Worm (Caenorhabditis elegans) whole organism, L4 larva: Measurements from ENCODE around the gene ckk-1.
A peak's percentile ranks its signal among the peaks of the same experiment; 100 is the strongest.

Source experiments
- F44E2.7 ChIP-seq: fragments of 200-800 bp; sonication (Bioruptor generic); IDR thresholded peaks from 2 replicates; pipeline ENCODE4 v2.1.2; 2022; ENCODE audit warnings: missing genetic modification characterization, missing compliant biosample characterization
- T20F7.1 ChIP-seq: fragments of 200-800 bp; sonication (Bioruptor generic); optimal IDR thresholded peaks from 2 replicates; lab custom pipeline; 2018; ENCODE audit warnings: mild to moderate bottlenecking, missing genetic modification characterization, missing compliant biosample characterization
- Y48G9A.11 ChIP-seq: fragments of 200-800 bp; sonication (Bioruptor generic); IDR thresholded peaks from 2 replicates; pipeline ENCODE4 v1.3.6; 2022; ENCODE audit warnings: missing genetic modification reagents, missing genetic modification characterization, missing compliant biosample characterization
- Y5F2A.4 ChIP-seq: fragments of 200-800 bp; sonication (Bioruptor generic); optimal IDR thresholded peaks from 2 replicates; lab custom pipeline; 2018; ENCODE audit warnings: mild to moderate bottlenecking, missing genetic modification characterization, missing compliant biosample characterization
- ZK337.2 ChIP-seq: fragments of 200-800 bp; sonication (Bioruptor generic); IDR thresholded peaks from 2 replicates; pipeline ENCODE4 v1.3.6; 2022; ENCODE audit warnings: missing genetic modification reagents, missing genetic modification characterization, missing compliant biosample characterization
- ZK546.5 ChIP-seq, 2 experiments: sonication (generic microtip); optimal IDR thresholded peaks; 2 replicates each; lab custom pipeline; 2017; ENCODE audit warnings: missing biosample characterization in 2 of 2, missing genetic modification characterization in 2 of 2
- aha-1 ChIP-seq: fragments of 150-350 bp; peaks from one replicate; lab custom pipeline; 2014; ENCODE audit warnings: missing biosample characterization, missing genetic modification characterization
- arid-1 ChIP-seq: fragments of 200-800 bp; sonication (Bioruptor generic); conservative IDR thresholded peaks from 2 replicates; pipeline ENCODE4 v1.3.6; 2022; ENCODE audit warnings: missing genetic modification reagents, missing genetic modification characterization, missing compliant biosample characterization
- attf-4 ChIP-seq: sonication (generic microtip); optimal IDR thresholded peaks from 3 replicates; lab custom pipeline; 2017; ENCODE audit warnings: missing biosample characterization, missing genetic modification characterization
- ceh-44 ChIP-seq: fragments of 200-800 bp; sonication (Bioruptor generic); IDR thresholded peaks from 2 replicates; pipeline ENCODE4 v1.3.6; 2022; ENCODE audit warnings: missing genetic modification reagents, missing genetic modification characterization, missing compliant biosample characterization
- ces-1 ChIP-seq: fragments of 150-350 bp; sonication (generic microtip); optimal IDR thresholded peaks from 4 replicates; lab custom pipeline; 2014; ENCODE audit warnings: missing biosample characterization, missing genetic modification reagents, missing genetic modification characterization
- daf-12 ChIP-seq: fragments of 150-350 bp; optimal IDR thresholded peaks from 2 replicates; lab custom pipeline; 2014; ENCODE audit warnings: missing biosample characterization, missing genetic modification reagents, missing genetic modification characterization
- daf-16 ChIP-seq, 3 experiments: sonication (generic microtip); optimal IDR thresholded peaks; 2 replicates each; lab custom pipeline; 2016 to 2017; ENCODE audit warnings: missing genetic modification characterization in 3 of 3, missing genetic modification reagents in 3 of 3, mild to moderate bottlenecking in 2 of 3, missing compliant biosample characterization in 2 of 3, missing biosample characterization in 1 of 3, moderate library complexity in 1 of 3
- dmd-8 ChIP-seq: fragments of 200-800 bp; sonication (Bioruptor generic); IDR thresholded peaks from 2 replicates; pipeline ENCODE4 v1.3.6; 2022; ENCODE audit warnings: missing genetic modification characterization, missing compliant biosample characterization
- dmd-9 ChIP-seq: fragments of 200-800 bp; sonication (Bioruptor generic); IDR thresholded peaks from 2 replicates; pipeline ENCODE4 v1.3.6; 2022; ENCODE audit warnings: missing genetic modification reagents, missing genetic modification characterization, missing compliant biosample characterization
- dpl-1 ChIP-seq: fragments of 150-350 bp; optimal IDR thresholded peaks from 2 replicates; lab custom pipeline; 2014; ENCODE audit warnings: missing biosample characterization, missing genetic modification reagents, missing genetic modification characterization
- dve-1 ChIP-seq: sonication (generic microtip); optimal IDR thresholded peaks from 2 replicates; lab custom pipeline; 2017; ENCODE audit warnings: antibody characterized with exemption, mild to moderate bottlenecking, missing genetic modification characterization, missing compliant biosample characterization; ENCODE audit not compliant: insufficient read depth
- egl-43 ChIP-seq: fragments of 200-800 bp; sonication (Bioruptor generic); IDR thresholded peaks from 2 replicates; pipeline ENCODE4 v1.3.6; 2022; ENCODE audit warnings: missing genetic modification reagents, missing genetic modification characterization, missing compliant biosample characterization
- fkh-10 ChIP-seq: fragments of 150-350 bp; optimal IDR thresholded peaks from 2 replicates; lab custom pipeline; 2014; ENCODE audit warnings: missing biosample characterization, missing genetic modification reagents, missing genetic modification characterization
- fos-1 ChIP-seq: fragments of 150-350 bp; optimal IDR thresholded peaks from 2 replicates; lab custom pipeline; 2014; ENCODE audit warnings: missing biosample characterization, missing genetic modification characterization
- hif-1 ChIP-seq, 2 experiments: sonication (generic microtip); optimal IDR thresholded peaks; 2 replicates each; lab custom pipeline; 2016 to 2017; ENCODE audit warnings: missing compliant biosample characterization in 2 of 2, missing genetic modification characterization in 2 of 2, missing genetic modification reagents in 2 of 2, missing genotype in 2 of 2, mild to moderate bottlenecking in 1 of 2
- hlh-11 ChIP-seq: fragments of 200-800 bp; sonication (Bioruptor generic); optimal IDR thresholded peaks from 2 replicates; lab custom pipeline; 2018; ENCODE audit warnings: mild to moderate bottlenecking, missing genetic modification characterization, missing compliant biosample characterization
- hlh-30 ChIP-seq: sonication (generic microtip); optimal IDR thresholded peaks from 2 replicates; lab custom pipeline; 2017; ENCODE audit warnings: antibody characterized with exemption, mild to moderate bottlenecking, missing genetic modification characterization, missing compliant biosample characterization; ENCODE audit not compliant: insufficient read depth
- hmg-1.1 ChIP-seq: fragments of 200-800 bp; sonication (Bioruptor generic); IDR thresholded peaks from 2 replicates; pipeline ENCODE4 v1.3.6; 2022; ENCODE audit warnings: missing genetic modification reagents, missing genetic modification characterization, missing compliant biosample characterization
- lin-38 ChIP-seq: fragments of 200-800 bp; sonication (Bioruptor generic); IDR thresholded peaks from 2 replicates; pipeline ENCODE4 v1.3.6; 2022; ENCODE audit warnings: missing genetic modification reagents, missing genetic modification characterization, missing compliant biosample characterization
- lin-39 ChIP-seq: fragments of 150-350 bp; optimal IDR thresholded peaks from 2 replicates; lab custom pipeline; 2014; ENCODE audit warnings: missing biosample characterization, missing genetic modification reagents, missing genetic modification characterization
- lsy-2 ChIP-seq, 2 experiments: fragments of 150-350 bp in 1 of 2; sonication (generic microtip) in 1 of 2; optimal IDR thresholded peaks; 2 replicates each; lab custom pipeline; 2014 to 2017; ENCODE audit warnings: missing biosample characterization in 2 of 2, missing genetic modification characterization in 2 of 2
- madf-5 ChIP-seq, 2 experiments: fragments of 200-800 bp; sonication (Bioruptor generic); IDR thresholded peaks; 2 replicates each; pipeline ENCODE4 v1.3.6; 2022; ENCODE audit warnings: missing compliant biosample characterization in 2 of 2, missing genetic modification characterization in 2 of 2
- madf-9 ChIP-seq: fragments of 200-800 bp; sonication (Bioruptor generic); conservative IDR thresholded peaks from 2 replicates; pipeline ENCODE4 v1.3.6; 2022; ENCODE audit warnings: missing genetic modification reagents, missing genetic modification characterization, missing compliant biosample characterization
- mes-2 ChIP-seq: sonication (generic microtip); optimal IDR thresholded peaks from 2 replicates; lab custom pipeline; 2016; ENCODE audit warnings: missing genotype, mild to moderate bottlenecking, missing genetic modification characterization, missing compliant biosample characterization; ENCODE audit not compliant: poor library complexity, severe bottlenecking
- mxl-3 ChIP-seq: fragments of 200-800 bp; sonication (Bioruptor generic); optimal IDR thresholded peaks from 2 replicates; lab custom pipeline; 2018; ENCODE audit warnings: mild to moderate bottlenecking, missing genetic modification characterization, missing compliant biosample characterization
- nhr-102 ChIP-seq: sonication (generic microtip); optimal IDR thresholded peaks from 2 replicates; lab custom pipeline; 2016; ENCODE audit warnings: mild to moderate bottlenecking, missing genetic modification characterization, moderate library complexity, missing compliant biosample characterization
- nhr-41 ChIP-seq: fragments of 200-800 bp; sonication (Bioruptor generic); IDR thresholded peaks from 2 replicates; pipeline ENCODE4 v1.3.6; 2022; ENCODE audit warnings: missing genetic modification reagents, missing genetic modification characterization, missing compliant biosample characterization
- nhr-48 ChIP-seq: sonication (generic microtip); optimal IDR thresholded peaks from 2 replicates; lab custom pipeline; 2016; ENCODE audit warnings: mild to moderate bottlenecking, missing genetic modification characterization, missing compliant biosample characterization
- nhr-77 ChIP-seq: fragments of 150-350 bp; optimal IDR thresholded peaks from 2 replicates; lab custom pipeline; 2014; ENCODE audit warnings: missing biosample characterization, missing genetic modification characterization
- pha-4 ChIP-seq, 2 experiments: fragments of 150-350 bp in 1 of 2; fragments of 200-800 bp in 1 of 2; sonication (Bioruptor generic) in 1 of 2; IDR thresholded peaks in 1 of 2; optimal IDR thresholded peaks in 1 of 2; 2 replicates each; pipeline versions ENCODE4 v1.3.6 to Lab custom; 2014 to 2022; ENCODE audit warnings: missing genetic modification characterization in 2 of 2, missing genetic modification reagents in 2 of 2, missing biosample characterization in 1 of 2, missing compliant biosample characterization in 1 of 2
- php-3 ChIP-seq: fragments of 200-800 bp; sonication (Bioruptor generic); IDR thresholded peaks from 2 replicates; pipeline ENCODE4 v1.3.6; 2022; ENCODE audit warnings: missing genetic modification reagents, missing genetic modification characterization, missing compliant biosample characterization
- pqm-1 ChIP-seq: sonication (generic microtip); optimal IDR thresholded peaks from 2 replicates; lab custom pipeline; 2017; ENCODE audit warnings: missing biosample characterization, missing genetic modification characterization
- rbr-2 ChIP-seq: sonication (generic microtip); optimal IDR thresholded peaks from 2 replicates; lab custom pipeline; 2016; ENCODE audit warnings: missing genotype, missing genetic modification characterization, missing compliant biosample characterization
- set-16 ChIP-seq: fragments of 200-800 bp; sonication (Bioruptor generic); IDR thresholded peaks from 2 replicates; pipeline ENCODE4 v1.3.6; 2022; ENCODE audit warnings: missing genetic modification reagents, missing genetic modification characterization, missing compliant biosample characterization
- snpc-4 ChIP-seq: fragments of 150-350 bp; optimal IDR thresholded peaks from 2 replicates; lab custom pipeline; 2014; ENCODE audit warnings: missing biosample characterization, missing genetic modification characterization
- tag-97 ChIP-seq: fragments of 200-800 bp; sonication (Bioruptor generic); IDR thresholded peaks from 2 replicates; pipeline ENCODE4 v1.3.6; 2022; ENCODE audit warnings: missing genetic modification characterization, missing compliant biosample characterization
- unc-130 ChIP-seq: sonication (generic microtip); optimal IDR thresholded peaks from 2 replicates; lab custom pipeline; 2016; ENCODE audit warnings: missing genetic modification reagents, missing genetic modification characterization, missing compliant biosample characterization
- unc-39 ChIP-seq: sonication (generic microtip); optimal IDR thresholded peaks from 2 replicates; lab custom pipeline; 2017; ENCODE audit warnings: missing biosample characterization, missing genetic modification characterization
- unc-62 ChIP-seq, 3 experiments: fragments of 150-350 bp in 1 of 3; sonication (generic microtip); optimal IDR thresholded peaks in 2 of 3; peaks in 1 of 3; 1 replicate in 1 of 3; 2 replicates in 2 of 3; lab custom pipeline; 2014 to 2017; ENCODE audit warnings: missing biosample characterization in 3 of 3, missing genetic modification characterization in 3 of 3, missing genetic modification reagents in 3 of 3, missing genotype in 1 of 3
- vab-7 ChIP-seq: fragments of 200-800 bp; sonication (Bioruptor generic); IDR thresholded peaks from 2 replicates; pipeline ENCODE4 v1.3.6; 2022; ENCODE audit warnings: missing genetic modification reagents, missing genetic modification characterization, missing compliant biosample characterization
- zag-1 ChIP-seq: fragments of 150-350 bp; optimal IDR thresholded peaks from 2 replicates; lab custom pipeline; 2014; ENCODE audit warnings: missing biosample characterization, missing genetic modification characterization
- zfp-3 ChIP-seq: fragments of 200-800 bp; sonication (Bioruptor generic); conservative IDR thresholded peaks from 2 replicates; pipeline ENCODE4 v1.3.6; 2022; ENCODE audit warnings: missing genetic modification reagents, missing genetic modification characterization, missing compliant biosample characterization

The ckk-1 gene

ce11 chrIII:5603439-5603986 is 31.8 kb upstream of the ckk-1 start, which contains the start of gene madf-11 (continued):
- no peak for TF ChIP-seq ZK546.5 (tag; optimal IDR thresholded peaks at IDR 0.05; lab: Kevin White, UChicago)
- peak in 1 of 2 experiments; percentile 98 for TF ChIP-seq unc-62 (GFP tag; optimal IDR thresholded peaks at IDR 0.05 in 1 of 2; lab: Kevin White, UChicago)
- TF ChIP-seq unc-62 (tag; optimal IDR thresholded peaks at IDR 0.05; lab: Kevin White, UChicago) = no peak
- peak; percentile 78 for TF ChIP-seq dve-1 (tag; lab: Kevin White, UChicago)
- peak; percentile 73 for TF ChIP-seq rbr-2
- TF ChIP-seq egl-43 (GFP tag; lab: Robert Waterston, UW) = no peak; the same call in 1 of the 2 replicates
- TF ChIP-seq nhr-77 (tag; lab: Kevin White, UChicago) = peak; percentile 82
- TF ChIP-seq unc-39 (tag; lab: Kevin White, UChicago) = no peak
- TF ChIP-seq nhr-41 = no peak
- 0 out of 2 replicates have a peak, but pooled peaks have one; percentile 26 for TF ChIP-seq vab-7
- peak; percentile 71 for TF ChIP-seq hmg-1.1 (GFP tag; lab: Robert Waterston, UW)
- TF ChIP-seq madf-5 (GFP tag; IDR thresholded peaks at IDR 0.05; lab: Robert Waterston, UW) = no peak
- no peak for TF ChIP-seq attf-4
- TF ChIP-seq dmd-9 (GFP tag; lab: Robert Waterston, UW) = no peak
- TF ChIP-seq mxl-3 = peak; percentile 79
- peak; percentile 52 for TF ChIP-seq lin-38
- no peak for TF ChIP-seq daf-16 (GFP tag; optimal IDR thresholded peaks at IDR 0.05; lab: Kevin White, UChicago)
- peak; percentile 62 for TF ChIP-seq daf-16 (tag; optimal IDR thresholded peaks at IDR 0.05; lab: Kevin White, UChicago)
- TF ChIP-seq ZK337.2 (GFP tag; lab: Robert Waterston, UW) = peak; percentile 22; the same call in 1 of the 2 replicates
- TF ChIP-seq ces-1 (GFP tag; lab: Kevin White, UChicago) = no peak
- no peak for TF ChIP-seq dmd-8 (GFP tag; lab: Robert Waterston, UW)
- TF ChIP-seq hlh-11 (tag; lab: Kevin White, UChicago) = peak; percentile 74
- peak; percentile 96 for TF ChIP-seq mes-2 (tag; lab: Kevin White, UChicago)
- no peak for TF ChIP-seq pha-4 (GFP tag; IDR thresholded peaks at IDR 0.05; lab: Robert Waterston, UW)
- no peak for TF ChIP-seq pha-4 (tag; optimal IDR thresholded peaks at IDR 0.05; lab: Kevin White, UChicago)
- no peak for TF ChIP-seq snpc-4
- peak in 1 of 2 experiments; percentile 82 for TF ChIP-seq lsy-2 (tag; optimal IDR thresholded peaks at IDR 0.05; lab: Kevin White, UChicago)
- TF ChIP-seq Y5F2A.4 (GFP tag; lab: Kevin White, UChicago) = no peak
- no peak for TF ChIP-seq F44E2.7
- peak; percentile 60 for TF ChIP-seq set-16 (GFP tag; lab: Robert Waterston, UW)
- TF ChIP-seq hif-1 (tag; optimal IDR thresholded peaks at IDR 0.05; lab: Kevin White, UChicago) = peak in 1 of 2 experiments; percentile 90
- TF ChIP-seq arid-1 (GFP tag; lab: Robert Waterston, UW) = peak; percentile 64; the same call in 1 of the 2 replicates
- TF ChIP-seq unc-130 (GFP tag; lab: Kevin White, UChicago) = peak; percentile 7
- TF ChIP-seq fos-1 (tag; lab: Kevin White, UChicago) = no peak
- peak; percentile 74 for TF ChIP-seq dpl-1 (GFP tag; lab: Kevin White, UChicago)
- TF ChIP-seq php-3 (GFP tag; lab: Robert Waterston, UW) = no peak
- no peak for TF ChIP-seq ceh-44
- no peak for TF ChIP-seq lin-39 (tag; lab: Kevin White, UChicago)
- no peak for TF ChIP-seq tag-97 (GFP tag; lab: Robert Waterston, UW)
- TF ChIP-seq Y48G9A.11 = no peak
- TF ChIP-seq zag-1 (tag; lab: Kevin White, UChicago) = no peak
- no peak for TF ChIP-seq T20F7.1 (GFP tag; lab: Kevin White, UChicago)
- no peak for TF ChIP-seq nhr-102 (tag; lab: Kevin White, UChicago)
- TF ChIP-seq pqm-1 (tag; lab: Kevin White, UChicago) = peak; percentile 2
- TF ChIP-seq zfp-3 (GFP tag; lab: Robert Waterston, UW) = no peak
- TF ChIP-seq aha-1 = peak; percentile 99
- TF ChIP-seq fkh-10 = peak; percentile 83
- 0 out of 2 replicates have a peak, but pooled peaks have one; percentile 44 for TF ChIP-seq madf-9 (GFP tag; lab: Robert Waterston, UW)
- TF ChIP-seq nhr-48 = peak; percentile 17
- peak; percentile 63 for TF ChIP-seq hlh-30 (tag; lab: Kevin White, UChicago)
- no peak for TF ChIP-seq daf-12 (tag; lab: Kevin White, UChicago)
